Fruit fly (Drosophila melanogaster): Measurements from ENCODE around the gene Tom20.

The Tom20 gene

dm6 chr3L:20003235-20003493 is 2.7 kb downstream of the Tom20 start:
- no peak for TF ChIP-seq CG11085 (GFP tag; IDR thresholded peaks at IDR 0.05)
- no peak for TF ChIP-seq CG10959 (GFP tag; IDR thresholded peaks at IDR 0.05)
- TF ChIP-seq Sox102F (GFP tag; optimal IDR thresholded peaks at IDR 0.05): no peak
- TF ChIP-seq CG1603 (tag; optimal IDR thresholded peaks at IDR 0.05): peak; percentile 5
- peak; percentile 3; the same call in 1 of the 2 replicates for TF ChIP-seq Drgx (GFP tag; IDR thresholded peaks at IDR 0.05)
- TF ChIP-seq en (GFP tag; optimal IDR thresholded peaks at IDR 0.05): no peak
- no peak for TF ChIP-seq CG31224 (GFP tag; IDR thresholded peaks at IDR 0.05)
- no peak for TF ChIP-seq lov (optimal IDR thresholded peaks at IDR 0.05)
- 0 out of 3 replicates have a peak, but pooled peaks have one; percentile 36 for TF ChIP-seq lov (GFP tag; IDR thresholded peaks at IDR 0.05)
- no peak for TF ChIP-seq B-H2 (GFP tag; optimal IDR thresholded peaks at IDR 0.05)
- no peak for TF ChIP-seq cg (GFP tag; optimal IDR thresholded peaks at IDR 0.05)
- no peak for TF ChIP-seq rib (GFP tag; IDR thresholded peaks at IDR 0.05)
- TF ChIP-seq D19A (tag; optimal IDR thresholded peaks at IDR 0.05): peak; percentile 97
- no peak for TF ChIP-seq otp (GFP tag; IDR thresholded peaks at IDR 0.05)
- no peak for TF ChIP-seq seq (GFP tag; IDR thresholded peaks at IDR 0.05)
- peak; percentile 40; the same call in 1 of the 3 replicates for TF ChIP-seq row (GFP tag; IDR thresholded peaks at IDR 0.05)
- TF ChIP-seq Rfx (GFP tag; IDR thresholded peaks at IDR 0.05): no peak; the same call in 1 of the 2 replicates
- TF ChIP-seq grn (GFP tag; optimal IDR thresholded peaks at IDR 0.05): peak; percentile 47
- no peak for TF ChIP-seq Jarid2 (GFP tag; optimal IDR thresholded peaks at IDR 0.05)

dm6 chr3L:20004442-20004869 is 4.0 kb downstream of the Tom20 start:
- no peak for TF ChIP-seq ro (GFP tag; IDR thresholded peaks at IDR 0.05)
- peak; percentile 18 for TF ChIP-seq CG2202 (tag; optimal IDR thresholded peaks at IDR 0.05)
- no peak for TF ChIP-seq run (tag; optimal IDR thresholded peaks at IDR 0.05)
- peak; percentile 49; the same call in 2 of the 3 replicates for TF ChIP-seq Opbp (GFP tag; IDR thresholded peaks at IDR 0.05; ENCODE audit: partially characterized antibody)
- TF ChIP-seq chinmo (GFP tag; IDR thresholded peaks at IDR 0.05; ENCODE audit: partially characterized antibody): no peak
- TF ChIP-seq bsh (GFP tag; optimal IDR thresholded peaks at IDR 0.05): peak in 1 of 2 experiments; percentile 45
- TF ChIP-seq phol (tag; optimal IDR thresholded peaks at IDR 0.05): peak; percentile 8
- TF ChIP-seq CG6854 (GFP tag; optimal IDR thresholded peaks at IDR 0.05): no peak
- no peak for TF ChIP-seq Usf (GFP tag; optimal IDR thresholded peaks at IDR 0.05)
- TF ChIP-seq lola (GFP tag; optimal IDR thresholded peaks at IDR 0.05): no peak
- peak; percentile 54 for TF ChIP-seq Lhr (GFP tag; optimal IDR thresholded peaks at IDR 0.05)
- peak; percentile 8 for TF ChIP-seq mirr (GFP tag; optimal IDR thresholded peaks at IDR 0.05)
- peak; percentile 79; the same call in 1 of the 2 replicates for TF ChIP-seq Bgb (GFP tag; IDR thresholded peaks at IDR 0.05; ENCODE audit: partially characterized antibody)
- TF ChIP-seq D19A (tag; optimal IDR thresholded peaks at IDR 0.05): peak; percentile 19
- no peak for TF ChIP-seq CG8281 (tag; optimal IDR thresholded peaks at IDR 0.05)
- TF ChIP-seq Sox102F (GFP tag; optimal IDR thresholded peaks at IDR 0.05): no peak
- TF ChIP-seq PHDP (tag; optimal IDR thresholded peaks at IDR 0.05): peak; percentile 13
- peak; percentile 60 for TF ChIP-seq CG17912 (GFP tag; optimal IDR thresholded peaks at IDR 0.05)
- TF ChIP-seq pita (GFP tag; optimal IDR thresholded peaks at IDR 0.05): peak; percentile 61
- TF ChIP-seq hkb (optimal IDR thresholded peaks at IDR 0.05): no peak
- peak; percentile 13; the same call in 1 of the 2 replicates for TF ChIP-seq hkb (GFP tag; IDR thresholded peaks at IDR 0.05)
- no peak for TF ChIP-seq CG13123 (GFP tag; optimal IDR thresholded peaks at IDR 0.05)
- TF ChIP-seq danr (GFP tag; IDR thresholded peaks at IDR 0.05): no peak
- TF ChIP-seq CG10267 (tag; optimal IDR thresholded peaks at IDR 0.05): peak; percentile 58
- TF ChIP-seq CG11093 (GFP tag; IDR thresholded peaks at IDR 0.05): no peak
- no peak for TF ChIP-seq sob (GFP tag; IDR thresholded peaks at IDR 0.05)
- no peak for TF ChIP-seq GATAe (GFP tag; conservative IDR thresholded peaks at IDR 0.05)
- peak; percentile 36 for TF ChIP-seq CoRest (tag; optimal IDR thresholded peaks at IDR 0.05)
- TF ChIP-seq Hr51 (GFP tag; optimal IDR thresholded peaks at IDR 0.05): peak in 1 of 2 experiments; percentile 37
- 0 out of 2 replicates have a peak, but pooled peaks have one; percentile 10 for TF ChIP-seq tna (GFP tag; IDR thresholded peaks at IDR 0.05; ENCODE audit: partially characterized antibody)
- peak; percentile 44 for TF ChIP-seq stwl (tag; optimal IDR thresholded peaks at IDR 0.05)
- TF ChIP-seq luna (GFP tag; optimal IDR thresholded peaks at IDR 0.05): no peak
- TF ChIP-seq Camta (GFP tag; optimal IDR thresholded peaks at IDR 0.05): no peak
